Worm (Caenorhabditis elegans) whole organism, midembryonic: ENCODE results near the gene Y56A3A.33.

Experiments used
- T22C8.4 ChIP-seq: fragments of 200-800 bp; sonication (Bioruptor generic); IDR thresholded peaks from 2 replicates; pipeline ENCODE4 v1.3.6; 2022; ENCODE audit warnings: missing genetic modification characterization, missing compliant biosample characterization
- cog-1 ChIP-seq: sonication (generic microtip); optimal IDR thresholded peaks from 2 replicates; lab custom pipeline; 2016; ENCODE audit warnings: missing genetic modification characterization, missing compliant biosample characterization
- tab-1 ChIP-seq: fragments of 200-800 bp; sonication (Bioruptor generic); IDR thresholded peaks from 2 replicates; pipeline ENCODE4 v1.3.6; 2022; ENCODE audit warnings: missing genetic modification characterization, missing compliant biosample characterization

- TF ChIP-seq tab-1 (GFP tag; lab: Robert Waterston, UW) (no peak), T22C8.4 (GFP tag; lab: Robert Waterston, UW) (no peak), cog-1 (tag; lab: Kevin White, UChicago) (no peak)
Observed at ce11 chrIII:11985066-11985465, 17.7 kb downstream of the Y56A3A.33 start.
